Worm (Caenorhabditis elegans): ENCODE results near the gene T28B11.1.
A peak's percentile ranks its signal among the peaks of the same experiment; 100 is the strongest.

T28B11.1 gene

DNA sequence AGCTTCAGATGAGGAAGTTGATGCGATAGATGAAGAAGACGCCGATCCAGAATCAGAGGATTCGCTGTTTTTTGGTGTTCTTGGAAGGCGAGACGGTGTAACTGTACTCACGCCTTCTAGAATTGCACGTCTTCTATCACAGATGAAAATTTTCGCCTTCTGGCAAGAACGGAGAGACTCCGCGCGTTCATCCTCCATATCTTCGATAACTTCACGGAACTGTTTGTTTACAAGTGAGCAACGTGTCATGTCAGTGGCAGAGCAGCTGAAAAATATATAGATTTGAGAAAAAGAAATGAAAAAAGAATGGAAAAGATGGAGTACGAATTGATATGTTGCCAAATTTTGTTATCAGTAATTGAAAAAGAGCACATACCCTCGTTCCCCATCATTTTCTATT lies 17.6 kb downstream of the T28B11.1 start:
- peak; percentile 56 for TF ChIP-seq Y55F3AM.14 (GFP tag; optimal IDR thresholded peaks at IDR 0.05)
- no peak for TF ChIP-seq C34F6.9 (tag; optimal IDR thresholded peaks at IDR 0.05)

- TF ChIP-seq lin-13 (GFP tag; optimal IDR thresholded peaks at IDR 0.05) (no peak), blmp-1 (tag; optimal IDR thresholded peaks at IDR 0.05; ENCODE audit: insufficient read depth) (no peak), unc-39 (tag; optimal IDR thresholded peaks at IDR 0.05) (no peak), ceh-16 (tag; optimal IDR thresholded peaks at IDR 0.05) (no peak), nhr-10 (tag; optimal IDR thresholded peaks at IDR 0.05) (no peak), ceh-82 (tag; optimal IDR thresholded peaks at IDR 0.05) (no peak), lin-11 (tag; optimal IDR thresholded peaks at IDR 0.05) (no peak), lin-39 (tag; optimal IDR thresholded peaks at IDR 0.05) (no peak), mdl-1 (tag; optimal IDR thresholded peaks at IDR 0.05) (no peak), fos-1 (tag; optimal IDR thresholded peaks at IDR 0.05) (no peak), nhr-12 (tag; optimal IDR thresholded peaks at IDR 0.05) (no peak), egl-27 (tag; optimal IDR thresholded peaks at IDR 0.05) (no peak), unc-55 (GFP tag; optimal IDR thresholded peaks at IDR 0.05) (no peak), alr-1 (tag; optimal IDR thresholded peaks at IDR 0.05) (no peak), ztf-1 (GFP tag; conservative IDR thresholded peaks at IDR 0.05) (no peak), nhr-237 (tag; optimal IDR thresholded peaks at IDR 0.05) (no peak), nhr-11 (tag; optimal IDR thresholded peaks at IDR 0.05) (no peak), gmeb-1 (tag; optimal IDR thresholded peaks at IDR 0.05) (no peak), mbf-1 (tag; optimal IDR thresholded peaks at IDR 0.05) (no peak), sma-9 (GFP tag; optimal IDR thresholded peaks at IDR 0.05) (no peak), sma-9 (tag; optimal IDR thresholded peaks at IDR 0.05) (no peak)
Measured at ce11 chrV:10713704-10714239, 18.4 kb downstream of the T28B11.1 start.

DNA sequence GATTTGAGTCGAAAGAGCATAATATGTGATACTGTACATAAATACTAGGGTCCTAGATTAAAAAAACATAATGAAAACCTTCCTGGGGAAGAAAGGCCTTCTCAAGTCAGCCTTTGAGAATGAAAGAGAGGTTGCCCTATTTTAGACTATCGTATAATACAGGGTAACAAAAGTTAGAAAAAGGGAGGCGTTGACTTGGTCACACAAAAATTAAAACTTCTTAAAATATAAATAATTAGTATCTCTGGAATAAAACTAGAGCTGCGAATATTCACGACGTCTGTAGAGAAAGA lies 19.7 kb downstream of the T28B11.1 start:
- no peak for TF ChIP-seq nhr-237 (tag; optimal IDR thresholded peaks at IDR 0.05)
- no peak for TF ChIP-seq gmeb-1 (tag; optimal IDR thresholded peaks at IDR 0.05)
- no peak for TF ChIP-seq blmp-1 (tag; optimal IDR thresholded peaks at IDR 0.05; ENCODE audit: insufficient read depth)
- TF ChIP-seq lin-13 (GFP tag; optimal IDR thresholded peaks at IDR 0.05) = no peak
- TF ChIP-seq zag-1 (tag; optimal IDR thresholded peaks at IDR 0.05) = peak; percentile 34
- TF ChIP-seq egl-27 (tag; optimal IDR thresholded peaks at IDR 0.05) = no peak
- peak; percentile 14 for TF ChIP-seq nhr-12 (tag; optimal IDR thresholded peaks at IDR 0.05)

DNA sequence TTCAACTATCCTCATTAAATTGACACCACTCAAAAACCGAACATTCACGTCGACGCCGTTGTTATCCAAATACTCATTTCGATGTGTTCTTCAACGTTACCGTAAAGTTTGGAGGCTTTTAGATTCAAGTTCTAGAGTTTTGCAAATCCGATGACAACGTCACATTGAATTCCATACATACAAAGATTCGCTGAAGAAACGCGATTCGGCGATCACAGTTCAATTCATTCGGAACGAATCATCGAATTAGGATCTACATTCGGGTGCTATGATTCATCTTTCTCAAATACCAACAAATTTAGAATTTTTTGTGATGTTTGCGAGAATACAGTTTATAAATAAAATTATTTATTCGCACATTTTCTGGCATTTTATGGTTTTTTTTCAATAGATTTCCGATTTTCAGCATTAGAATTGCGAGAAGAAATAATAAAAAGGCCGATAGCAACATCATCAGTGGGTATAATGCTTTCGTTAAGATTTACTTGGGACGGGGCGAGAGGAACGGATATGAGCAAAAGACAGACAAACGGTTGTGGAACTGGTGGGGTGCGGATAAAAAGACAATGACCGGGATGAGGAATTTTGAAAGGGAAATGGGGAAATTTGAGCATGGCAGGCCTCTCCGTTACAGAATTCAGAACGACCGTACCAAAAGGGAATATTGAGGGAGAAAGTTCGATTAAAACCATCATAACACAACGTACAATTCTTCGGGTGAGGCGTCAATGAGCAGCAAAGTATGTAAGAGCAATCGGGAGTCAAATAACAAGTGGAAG lies 20.2 kb downstream of the T28B11.1 start:
- TF ChIP-seq alr-1 (tag; optimal IDR thresholded peaks at IDR 0.05) (no peak), ceh-82 (tag; optimal IDR thresholded peaks at IDR 0.05) (no peak), elt-1 (tag; optimal IDR thresholded peaks at IDR 0.05) (no peak), ztf-1 (GFP tag; conservative IDR thresholded peaks at IDR 0.05) (0 out of 2 replicates have a peak, but pooled peaks have one; percentile 21), Y55F3AM.14 (GFP tag; optimal IDR thresholded peaks at IDR 0.05) (peak; percentile 66), mab-5 (tag; optimal IDR thresholded peaks at IDR 0.05) (no peak), aly-2 (tag; optimal IDR thresholded peaks at IDR 0.05) (no peak), sma-9 (GFP tag; optimal IDR thresholded peaks at IDR 0.05) (no peak), sma-9 (tag; optimal IDR thresholded peaks at IDR 0.05) (no peak), crh-2 (tag; optimal IDR thresholded peaks at IDR 0.05) (no peak), nhr-23 (tag; optimal IDR thresholded peaks at IDR 0.05) (no peak), ztf-11 (tag; optimal IDR thresholded peaks at IDR 0.05) (no peak), C34F6.9 (tag; optimal IDR thresholded peaks at IDR 0.05) (no peak), F13H6.1 (tag; optimal IDR thresholded peaks at IDR 0.05) (no peak), dmd-4 (tag; optimal IDR thresholded peaks at IDR 0.05) (no peak), nhr-21 (tag; optimal IDR thresholded peaks at IDR 0.05) (peak; percentile 36), lin-39 (tag; optimal IDR thresholded peaks at IDR 0.05) (no peak), zag-1 (tag; optimal IDR thresholded peaks at IDR 0.05) (no peak), unc-55 (GFP tag; optimal IDR thresholded peaks at IDR 0.05) (no peak), sma-3 (GFP tag; optimal IDR thresholded peaks at IDR 0.05) (peak; percentile 42), ama-1 (optimal IDR thresholded peaks at IDR 0.05) (peak; percentile 81), peb-1 (tag; optimal IDR thresholded peaks at IDR 0.05) (no peak), nhr-25 (tag; optimal IDR thresholded peaks at IDR 0.05) (peak; percentile 30)
